Fruit fly (Drosophila melanogaster): ENCODE data around the gene CG32986.
A peak's percentile ranks its signal among the peaks of the same experiment; 100 is the strongest.

The CG32986 gene

DNA sequence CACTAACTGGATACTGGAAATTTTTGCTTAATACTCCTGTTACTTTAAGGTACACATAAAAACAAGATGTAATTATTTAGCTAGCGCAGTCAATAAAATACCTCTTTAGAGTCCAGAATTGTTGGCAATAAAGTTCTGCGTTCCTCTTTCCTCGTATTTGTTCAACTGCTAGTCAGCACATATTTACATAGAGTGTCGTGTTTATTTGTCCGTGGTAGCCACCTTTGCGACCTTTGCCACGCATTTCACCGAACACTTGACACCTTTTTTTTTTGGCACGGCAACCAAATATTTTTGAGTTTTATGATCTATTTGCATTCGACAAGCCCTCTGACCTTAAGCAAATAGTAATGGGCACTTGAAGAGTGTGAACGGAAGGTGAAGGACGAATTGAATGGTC lies 16.6 kb upstream of the CG32986 start (continued):
- TF ChIP-seq Ets97D (GFP tag; optimal IDR thresholded peaks at IDR 0.05) (peak; percentile 10), CG8765 (GFP tag; IDR thresholded peaks at IDR 0.05) (no peak), cg (GFP tag; optimal IDR thresholded peaks at IDR 0.05) (no peak), oc (tag; optimal IDR thresholded peaks at IDR 0.05) (peak; percentile 76), ttk (GFP tag; IDR thresholded peaks at IDR 0.05) (peak; percentile 27; the same call in 1 of the 2 replicates), sima (GFP tag; optimal IDR thresholded peaks at IDR 0.05) (peak; percentile 62), CG17186 (GFP tag; optimal IDR thresholded peaks at IDR 0.05) (no peak), Hr51 (GFP tag; optimal IDR thresholded peaks at IDR 0.05) (peak in 1 of 2 experiments; percentile 88), Xrp1 (GFP tag; IDR thresholded peaks at IDR 0.05) (peak; percentile 85), gro (GFP tag; optimal IDR thresholded peaks at IDR 0.05) (peak; percentile 40), otp (GFP tag; IDR thresholded peaks at IDR 0.05) (peak; percentile 83; the same call in 2 of the 3 replicates), Sry-β (GFP tag; optimal IDR thresholded peaks at IDR 0.05) (peak; percentile 5), aop (GFP tag; IDR thresholded peaks at IDR 0.05) (no peak), CG10274 (GFP tag; optimal IDR thresholded peaks at IDR 0.05) (peak; percentile 0), zf30C (GFP tag; optimal IDR thresholded peaks at IDR 0.05) (peak; percentile 8), CG31365 (tag; optimal IDR thresholded peaks at IDR 0.05) (peak; percentile 44), pita (GFP tag; optimal IDR thresholded peaks at IDR 0.05) (no peak), gce (GFP tag; IDR thresholded peaks at IDR 0.05) (0 out of 3 replicates have a peak, but pooled peaks have one; percentile 10), bsh (GFP tag; optimal IDR thresholded peaks at IDR 0.05) (peak in 1 of 2 experiments; percentile 82), wdn (GFP tag; IDR thresholded peaks at IDR 0.05) (peak; percentile 49; the same call in 1 of the 2 replicates), nerfin-2 (GFP tag; IDR thresholded peaks at IDR 0.05; ENCODE audit: partially characterized antibody) (no peak), Max (GFP tag; optimal IDR thresholded peaks at IDR 0.05) (peak; percentile 31), CG4360 (GFP tag; IDR thresholded peaks at IDR 0.05) (peak; percentile 37; the same call in 1 of the 2 replicates), HmgD (GFP tag; optimal IDR thresholded peaks at IDR 0.05) (peak; percentile 5), hbn (GFP tag; IDR thresholded peaks at IDR 0.05; ENCODE audit: partially characterized antibody) (no peak), CG1647 (GFP tag; optimal IDR thresholded peaks at IDR 0.05) (peak; percentile 73), CG15514 (GFP tag; optimal IDR thresholded peaks at IDR 0.05) (peak; percentile 55), CG3281 (GFP tag; optimal IDR thresholded peaks at IDR 0.05) (peak; percentile 62), fd96Cb (tag; optimal IDR thresholded peaks at IDR 0.05) (peak; percentile 4), CG10654 (GFP tag; optimal IDR thresholded peaks at IDR 0.05) (peak; percentile 52), CG12155 (GFP tag; optimal IDR thresholded peaks at IDR 0.05) (peak; percentile 66), CG12659 (GFP tag; optimal IDR thresholded peaks at IDR 0.05) (peak; percentile 74), Side (GFP tag; optimal IDR thresholded peaks at IDR 0.05) (peak; percentile 80), Asciz (GFP tag; optimal IDR thresholded peaks at IDR 0.05) (peak; percentile 67), Nf-YC (tag; optimal IDR thresholded peaks at IDR 0.05) (no peak), CG16863 (GFP tag; optimal IDR thresholded peaks at IDR 0.05) (peak; percentile 86), Atf-2 (GFP tag; optimal IDR thresholded peaks at IDR 0.05) (peak; percentile 46), Oaz (GFP tag; IDR thresholded peaks at IDR 0.05) (no peak), Hey (tag; optimal IDR thresholded peaks at IDR 0.05) (peak; percentile 71), CG14965 (GFP tag; optimal IDR thresholded peaks at IDR 0.05; ENCODE audit: borderline replicate concordance) (peak; percentile 5), CG15073 (GFP tag; optimal IDR thresholded peaks at IDR 0.05) (peak; percentile 11), CG6683 (GFP tag; optimal IDR thresholded peaks at IDR 0.05) (peak; percentile 32), CG8359 (GFP tag; optimal IDR thresholded peaks at IDR 0.05; ENCODE audit: borderline replicate concordance) (peak; percentile 67), CG9609 (GFP tag; optimal IDR thresholded peaks at IDR 0.05) (peak; percentile 82), repo (GFP tag; optimal IDR thresholded peaks at IDR 0.05) (no peak), CG9932 (GFP tag; IDR thresholded peaks at IDR 0.05) (peak; percentile 36; the same call in 1 of the 2 replicates), CG4707 (GFP tag; optimal IDR thresholded peaks at IDR 0.05) (peak; percentile 88), CG2199 (GFP tag; IDR thresholded peaks at IDR 0.05) (no peak), CHES-1-like (GFP tag; optimal IDR thresholded peaks at IDR 0.05) (peak; percentile 95), da (GFP tag; optimal IDR thresholded peaks at IDR 0.05) (peak; percentile 89)

All from whole organism, embryonic.